Fruit fly (Drosophila melanogaster): ENCODE measurements around the gene CG4297.

The CG4297 gene

DNA sequence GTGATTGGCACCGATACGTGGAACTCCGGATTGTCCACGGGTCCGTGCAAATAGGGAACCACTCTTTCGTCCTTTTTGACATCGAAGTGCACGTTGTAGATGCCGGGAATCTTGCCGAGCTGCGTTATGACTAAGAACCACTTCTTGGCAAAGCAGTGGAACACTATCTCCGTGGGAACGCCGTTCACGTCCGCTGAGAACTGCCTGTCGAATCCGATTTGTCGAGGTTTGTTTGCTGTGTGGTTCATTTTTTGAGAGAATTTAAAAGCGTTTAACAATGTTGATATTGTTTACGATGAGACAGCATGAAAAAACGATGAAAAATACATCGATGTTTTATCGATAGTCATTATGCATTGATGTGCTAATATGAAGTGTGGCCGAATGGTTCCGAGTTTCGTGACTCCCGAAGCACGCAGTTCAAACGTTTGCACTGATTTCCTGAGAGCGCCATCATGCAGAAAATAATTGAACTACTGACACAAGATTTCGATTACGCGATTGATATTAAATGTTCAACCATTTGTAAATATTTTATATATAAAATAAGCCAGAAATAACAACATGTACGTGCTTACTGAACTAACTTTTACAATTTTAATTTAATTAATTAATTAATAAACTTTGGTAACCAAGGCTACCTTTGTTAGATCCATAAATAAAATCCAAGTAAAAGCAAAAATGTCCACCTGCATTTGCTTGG is 50.7 kb downstream of the CG4297 start, which contains the start of the genes CG11885 and CG13692:
Gene CG11885, minus strand, starts transcription at position 332 of the 703 bp plus-strand sequence.
Gene CG13692, plus strand, starts transcription at position 653 of the 703 bp plus-strand sequence.
- TF ChIP-seq Sin3A (optimal IDR thresholded peaks at IDR 0.05): no peak
- no peak for TF ChIP-seq ttk (optimal IDR thresholded peaks at IDR 0.05)
- TF ChIP-seq Myc (optimal IDR thresholded peaks at IDR 0.05): no peak
- no peak for TF ChIP-seq psq (optimal IDR thresholded peaks at IDR 0.05)
- TF ChIP-seq insv (optimal IDR thresholded peaks at IDR 0.05): no peak
- no peak for TF ChIP-seq h (optimal IDR thresholded peaks at IDR 0.05)

DNA sequence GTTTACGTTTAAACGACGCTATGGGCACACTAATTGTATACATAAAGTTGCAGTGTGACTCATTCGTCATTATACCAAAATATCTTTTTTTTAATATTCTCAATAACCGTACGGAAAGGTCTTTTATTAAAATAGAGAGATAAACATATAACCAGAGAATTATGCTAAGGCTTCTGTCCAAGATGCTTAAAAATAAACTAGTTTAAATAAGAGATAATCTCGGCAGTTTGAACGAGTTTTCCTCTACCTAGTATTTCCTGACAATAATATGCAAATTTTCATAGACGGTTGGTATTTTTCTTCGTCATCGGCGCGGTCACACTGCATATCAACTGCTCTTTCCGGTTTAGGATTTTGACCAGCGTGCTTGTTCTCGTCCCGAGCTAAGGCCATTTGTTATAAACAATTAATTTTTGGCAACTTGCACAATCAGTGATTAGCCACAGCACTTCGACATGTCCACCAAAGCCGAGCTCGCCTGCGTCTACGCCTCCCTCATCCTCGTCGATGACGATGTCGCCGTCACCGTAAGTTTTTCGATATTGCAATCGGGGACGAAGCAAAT is 52.3 kb downstream of the CG4297 start, which contains the start of the genes CG13690 and RpLP1:
Gene CG13690, minus strand, starts transcription at position 33 of the 565 bp plus-strand sequence.
Gene RpLP1, plus strand, starts transcription at position 333 of the 565 bp plus-strand sequence.
- no peak for TF ChIP-seq Sin3A (optimal IDR thresholded peaks at IDR 0.05)
- TF ChIP-seq psq (optimal IDR thresholded peaks at IDR 0.05): no peak
- TF ChIP-seq h (optimal IDR thresholded peaks at IDR 0.05): no peak
- TF ChIP-seq ttk (optimal IDR thresholded peaks at IDR 0.05): no peak
- no peak for TF ChIP-seq Myc (optimal IDR thresholded peaks at IDR 0.05)
- TF ChIP-seq insv (optimal IDR thresholded peaks at IDR 0.05): no peak

dm6 chr2L:414593-415399 is 57.2 kb downstream of the CG4297 start, which contains the start of the genes AP-2alpha and ebi:
TSS of gene AP-2alpha (minus strand) at chr2L:414777.
TSS of gene ebi (plus strand) at chr2L:415067.
- TF ChIP-seq Myc (optimal IDR thresholded peaks at IDR 0.05) (no peak), insv (optimal IDR thresholded peaks at IDR 0.05) (no peak), psq (optimal IDR thresholded peaks at IDR 0.05) (no peak), h (optimal IDR thresholded peaks at IDR 0.05) (no peak), ttk (optimal IDR thresholded peaks at IDR 0.05) (no peak), Sin3A (optimal IDR thresholded peaks at IDR 0.05) (no peak)

DNA sequence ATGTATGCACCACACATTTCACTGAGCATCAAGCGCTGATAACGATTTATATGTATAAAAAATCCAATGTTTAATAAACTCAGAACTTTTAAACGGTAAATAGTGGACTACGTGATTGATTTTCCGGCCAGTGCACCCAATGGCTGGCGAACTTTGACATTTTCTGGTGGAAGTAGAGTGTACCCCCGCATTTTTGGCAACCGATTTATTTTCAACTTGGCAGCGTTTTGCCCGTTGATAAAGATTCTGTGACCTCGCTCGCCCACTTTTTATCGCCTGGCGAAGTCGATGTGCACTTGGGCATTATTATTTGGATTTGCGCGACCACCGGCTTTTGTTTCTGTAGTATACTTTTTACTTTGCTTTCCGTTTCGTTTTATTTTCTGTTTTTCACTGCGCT is 58.1 kb downstream of the CG4297 start:
- TF ChIP-seq Myc (optimal IDR thresholded peaks at IDR 0.05): no peak
- no peak for TF ChIP-seq Sin3A (optimal IDR thresholded peaks at IDR 0.05)
- no peak for TF ChIP-seq ttk (optimal IDR thresholded peaks at IDR 0.05)
- no peak for TF ChIP-seq h (optimal IDR thresholded peaks at IDR 0.05)
- TF ChIP-seq insv (optimal IDR thresholded peaks at IDR 0.05): no peak

DNA sequence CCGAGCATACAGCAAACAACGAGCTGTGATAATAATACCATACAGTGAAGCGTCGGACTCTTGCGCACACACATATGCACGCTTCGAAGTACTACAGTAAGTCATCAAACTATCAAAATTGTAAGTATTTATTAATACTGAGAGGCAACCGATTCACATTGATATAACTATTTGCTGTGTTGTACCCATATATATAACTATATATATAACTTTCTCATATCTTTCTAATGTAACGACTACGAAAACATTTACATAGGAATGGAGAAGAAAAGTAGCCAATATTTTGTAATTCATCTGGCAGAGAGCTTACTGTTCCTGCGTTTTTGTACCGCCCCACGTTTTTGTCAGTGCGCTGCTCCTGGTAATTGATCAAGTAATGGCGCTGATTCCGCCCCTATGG is 59.1 kb downstream of the CG4297 start:
- no peak for TF ChIP-seq Myc (optimal IDR thresholded peaks at IDR 0.05)
- no peak for TF ChIP-seq psq (optimal IDR thresholded peaks at IDR 0.05)
- TF ChIP-seq ttk (optimal IDR thresholded peaks at IDR 0.05): no peak
